Fruit fly (Drosophila melanogaster) whole organism, embryonic: ENCODE data around the gene RabX6.
A peak's percentile ranks its signal among the peaks of the same experiment; 100 is the strongest.

Experiments
- CG1024 ChIP-seq: fragments of 200-800 bp; sonication (Bioruptor generic); IDR thresholded peaks from 2 replicates; pipeline ENCODE4 v1.3.6; 2022; ENCODE audit warnings: missing biosample characterization, missing genetic modification characterization
- CG10431 ChIP-seq: fragments of 200-800 bp; sonication (Bioruptor generic); optimal IDR thresholded peaks from 3 replicates; lab custom pipeline; 2018; ENCODE audit warnings: missing biosample characterization, mild to moderate bottlenecking, missing genetic modification characterization
- CG10565 ChIP-seq: fragments of 200-800 bp; sonication (Bioruptor generic); optimal IDR thresholded peaks from 3 replicates; lab custom pipeline; 2016; ENCODE audit warnings: missing biosample characterization, mild to moderate bottlenecking, missing genetic modification characterization
- CG14441 ChIP-seq: fragments of 200-800 bp; sonication (Bioruptor generic); IDR thresholded peaks from 2 replicates; pipeline ENCODE4 v1.3.6; 2022; ENCODE audit warnings: missing biosample characterization, missing genetic modification characterization
- CG14860 ChIP-seq: fragments of 200-800 bp; sonication (Bioruptor generic); IDR thresholded peaks from 3 replicates; pipeline ENCODE4 v1.3.6; 2022; ENCODE audit warnings: missing biosample characterization, missing genetic modification characterization; ENCODE audit not compliant: partially characterized antibody
- CG16779 ChIP-seq: fragments of 200-800 bp; sonication (Bioruptor generic); IDR thresholded peaks from 2 replicates; pipeline ENCODE4 v1.3.6; 2022; ENCODE audit warnings: missing biosample characterization, missing genetic modification characterization
- CG17186 ChIP-seq: fragments of 200-800 bp; sonication (Bioruptor generic); optimal IDR thresholded peaks from 3 replicates; lab custom pipeline; 2017; ENCODE audit warnings: missing biosample characterization, missing genetic modification reagents, missing genetic modification characterization
- CG2120 ChIP-seq: fragments of 200-800 bp; sonication (Bioruptor generic); optimal IDR thresholded peaks from 3 replicates; lab custom pipeline; 2016; ENCODE audit warnings: missing biosample characterization, missing genetic modification characterization
- CG30431 ChIP-seq: fragments of 200-800 bp; sonication (Bioruptor generic); optimal IDR thresholded peaks from 2 replicates; lab custom pipeline; 2017; ENCODE audit warnings: missing biosample characterization, missing genetic modification characterization
- CG3995 ChIP-seq: fragments of 200-800 bp; sonication (Bioruptor generic); optimal IDR thresholded peaks from 3 replicates; lab custom pipeline; 2016; ENCODE audit warnings: missing biosample characterization, missing genetic modification characterization
- CG4617 ChIP-seq: fragments of 200-800 bp; sonication (Bioruptor generic); optimal IDR thresholded peaks from 3 replicates; lab custom pipeline; 2016; ENCODE audit warnings: missing biosample characterization, missing genetic modification characterization, borderline replicate concordance
- CG4707 ChIP-seq: fragments of 200-800 bp; sonication (Bioruptor generic); optimal IDR thresholded peaks from 2 replicates; lab custom pipeline; 2018; ENCODE audit warnings: missing biosample characterization, mild to moderate bottlenecking, missing genetic modification characterization, moderate library complexity
- CG6254 ChIP-seq: fragments of 200-800 bp; sonication (Bioruptor generic); optimal IDR thresholded peaks from 3 replicates; lab custom pipeline; 2017; ENCODE audit warnings: mild to moderate bottlenecking, missing biosample characterization, missing genetic modification reagents, missing genetic modification characterization
- CG6683 ChIP-seq: fragments of 200-800 bp; sonication (Bioruptor generic); optimal IDR thresholded peaks from 2 replicates; lab custom pipeline; 2017; ENCODE audit warnings: missing biosample characterization, mild to moderate bottlenecking, missing genetic modification characterization, missing genetic modification reagents
- CG7357 ChIP-seq: fragments of 200-800 bp; sonication (Bioruptor generic); IDR thresholded peaks from 3 replicates; pipeline ENCODE4 v1.3.6; 2022; ENCODE audit warnings: missing biosample characterization, missing genetic modification characterization
- CG7839 ChIP-seq: fragments of 200-800 bp; sonication (Bioruptor generic); optimal IDR thresholded peaks from 3 replicates; lab custom pipeline; 2018; ENCODE audit warnings: missing biosample characterization, mild to moderate bottlenecking, missing genetic modification characterization, moderate library complexity
- CG8089 ChIP-seq: fragments of 200-800 bp; sonication (Bioruptor generic); optimal IDR thresholded peaks from 3 replicates; lab custom pipeline; 2016; ENCODE audit warnings: missing biosample characterization, missing genetic modification characterization
- CG8765 ChIP-seq: fragments of 200-800 bp; sonication (Bioruptor generic); IDR thresholded peaks from 2 replicates; pipeline ENCODE4 v1.3.6; 2022; ENCODE audit warnings: missing biosample characterization, missing genetic modification characterization
- CG9609 ChIP-seq: fragments of 200-800 bp; sonication (Bioruptor generic); optimal IDR thresholded peaks from 3 replicates; lab custom pipeline; 2016; ENCODE audit warnings: missing biosample characterization, missing genetic modification characterization
- CG9727 ChIP-seq: fragments of 200-800 bp; sonication (Bioruptor generic); optimal IDR thresholded peaks from 3 replicates; lab custom pipeline; 2017; ENCODE audit warnings: missing biosample characterization, mild to moderate bottlenecking, missing genetic modification characterization
- CG9817 ChIP-seq: fragments of 200-800 bp; sonication (Bioruptor generic); optimal IDR thresholded peaks from 2 replicates; lab custom pipeline; 2018; ENCODE audit warnings: missing biosample characterization, mild to moderate bottlenecking, missing genetic modification characterization, moderate library complexity
- CTCF ChIP-seq: fragments of 200-800 bp; sonication (Bioruptor generic); optimal IDR thresholded peaks from 2 replicates; lab custom pipeline; 2017; ENCODE audit warnings: missing biosample characterization, mild to moderate bottlenecking, missing genetic modification characterization, moderate library complexity
- Deaf1 ChIP-seq: fragments of 200-800 bp; optimal IDR thresholded peaks from 3 replicates; lab custom pipeline; 2019; ENCODE audit warnings: missing biosample characterization, mild to moderate bottlenecking, missing genetic modification characterization, moderate library complexity
- E2f1 ChIP-seq: fragments of 200-800 bp; sonication (Bioruptor generic); IDR thresholded peaks from 2 replicates; pipeline ENCODE4 v1.3.6; 2022; ENCODE audit warnings: missing biosample characterization, missing genetic modification characterization
- Ets97D ChIP-seq: fragments of 200-800 bp; sonication (Bioruptor generic); optimal IDR thresholded peaks from 3 replicates; lab custom pipeline; 2016; ENCODE audit warnings: missing biosample characterization, missing genetic modification characterization
- HmgZ ChIP-seq: fragments of 200-800 bp; sonication (Bioruptor generic); optimal IDR thresholded peaks from 2 replicates; lab custom pipeline; 2018; ENCODE audit warnings: missing biosample characterization, mild to moderate bottlenecking, missing genetic modification characterization
- Med ChIP-seq: fragments of 200-800 bp; sonication (Bioruptor generic); peaks from one replicate; lab custom pipeline; 2016; ENCODE audit warnings: missing biosample characterization, missing genetic modification characterization, mild to moderate bottlenecking, inconsistent platforms, moderate library complexity
- Meics ChIP-seq: fragments of 200-800 bp; sonication (Bioruptor generic); optimal IDR thresholded peaks from 2 replicates; lab custom pipeline; 2017; ENCODE audit warnings: missing biosample characterization, mild to moderate bottlenecking, missing genetic modification characterization
- Pdp1 ChIP-seq, 2 experiments: fragments of 200-800 bp; sonication (Bioruptor generic); optimal IDR thresholded peaks; 3 replicates each; lab custom pipeline; 2016; ENCODE audit warnings: missing biosample characterization in 2 of 2, missing genetic modification characterization in 2 of 2, mild to moderate bottlenecking in 1 of 2, moderate library complexity in 1 of 2
- Rfx ChIP-seq: fragments of 200-800 bp; sonication (Bioruptor generic); IDR thresholded peaks from 2 replicates; pipeline ENCODE4 v1.3.6; 2022; ENCODE audit warnings: missing biosample characterization, missing genetic modification characterization
- Rx ChIP-seq: fragments of 200-800 bp; sonication (Bioruptor generic); IDR thresholded peaks from 2 replicates; pipeline ENCODE4 v1.3.6; 2022; ENCODE audit warnings: missing biosample characterization, missing genetic modification characterization
- abd-A ChIP-seq: fragments of 200-800 bp; sonication (Bioruptor generic); optimal IDR thresholded peaks from 3 replicates; lab custom pipeline; 2019; ENCODE audit warnings: missing biosample characterization, mild to moderate bottlenecking, missing genetic modification characterization, moderate library complexity
- btn ChIP-seq: fragments of 200-800 bp; sonication (Bioruptor generic); optimal IDR thresholded peaks from 2 replicates; lab custom pipeline; 2016; ENCODE audit warnings: missing biosample characterization, missing genetic modification characterization
- chn ChIP-seq: fragments of 200-800 bp; sonication (Bioruptor generic); optimal IDR thresholded peaks from 2 replicates; lab custom pipeline; 2016; ENCODE audit warnings: missing biosample characterization, missing genetic modification characterization
- en ChIP-seq: fragments of 200-800 bp; sonication (Bioruptor generic); optimal IDR thresholded peaks from 2 replicates; lab custom pipeline; 2016; ENCODE audit warnings: missing biosample characterization, missing genetic modification characterization
- esg ChIP-seq: fragments of 200-800 bp; sonication (Bioruptor generic); conservative IDR thresholded peaks from 2 replicates; pipeline ENCODE4 v1.3.6; 2022; ENCODE audit warnings: missing biosample characterization, missing genetic modification characterization
- ftz-f1 ChIP-seq: fragments of 200-800 bp; sonication (Bioruptor generic); optimal IDR thresholded peaks from 2 replicates; lab custom pipeline; 2016; ENCODE audit warnings: missing biosample characterization, missing genetic modification characterization
- insv ChIP-seq, 2 experiments: fragments of 200-800 bp; sonication (Bioruptor generic); optimal IDR thresholded peaks; 3 replicates each; lab custom pipeline; 2016 to 2018; ENCODE audit warnings: missing biosample characterization in 2 of 2, missing genetic modification characterization in 2 of 2
- jigr1 ChIP-seq: fragments of 200-800 bp; sonication (Bioruptor generic); IDR thresholded peaks from 3 replicates; pipeline ENCODE4 v1.3.6; 2022; ENCODE audit warnings: missing biosample characterization, missing genetic modification characterization
- ken ChIP-seq: fragments of 200-800 bp; sonication (Bioruptor generic); IDR thresholded peaks from 3 replicates; pipeline ENCODE4 v1.3.6; 2022; ENCODE audit warnings: missing biosample characterization, missing genetic modification characterization
- nmo ChIP-seq: fragments of 200-800 bp; sonication (Bioruptor generic); optimal IDR thresholded peaks from 2 replicates; lab custom pipeline; 2018; ENCODE audit warnings: missing biosample characterization, mild to moderate bottlenecking, missing genetic modification characterization, moderate library complexity
- onecut ChIP-seq: fragments of 200-800 bp; sonication (Bioruptor generic); IDR thresholded peaks from 2 replicates; pipeline ENCODE4 v1.3.6; 2022; ENCODE audit warnings: missing biosample characterization, missing genetic modification characterization
- pfk ChIP-seq: fragments of 200-800 bp; sonication (Bioruptor generic); optimal IDR thresholded peaks from 2 replicates; lab custom pipeline; 2018; ENCODE audit warnings: missing biosample characterization, mild to moderate bottlenecking, missing genetic modification characterization, moderate library complexity
- prd ChIP-seq, 3 experiments: fragments of >200 bp in 2 of 3; fragments of 200-800 bp in 1 of 3; sonication (Bioruptor generic) in 1 of 3; optimal IDR thresholded peaks in 2 of 3; IDR thresholded peaks in 1 of 3; 2 replicates in 2 of 3; 3 replicates in 1 of 3; pipeline versions ENCODE4 v1.3.6 to Lab custom; 2017 to 2022; ENCODE audit warnings: missing biosample characterization in 1 of 3, missing genetic modification characterization in 1 of 3
- sim ChIP-seq: fragments of 200-800 bp; sonication (Bioruptor generic); IDR thresholded peaks from 2 replicates; pipeline ENCODE4 v1.3.6; 2022; ENCODE audit warnings: missing biosample characterization, missing genetic modification characterization
- sisA ChIP-seq: fragments of 200-800 bp; sonication (Bioruptor generic); IDR thresholded peaks from 2 replicates; pipeline ENCODE4 v1.3.6; 2022; ENCODE audit warnings: missing biosample characterization, missing genetic modification characterization
- toy ChIP-seq: fragments of 200-800 bp; sonication (Bioruptor generic); IDR thresholded peaks from 2 replicates; pipeline ENCODE4 v1.3.6; 2022; ENCODE audit warnings: missing biosample characterization, missing genetic modification characterization
- yki ChIP-seq: fragments of >200 bp; optimal IDR thresholded peaks from 3 replicates; lab custom pipeline; 2018
- zen2 ChIP-seq: fragments of 200-800 bp; sonication (Bioruptor generic); IDR thresholded peaks from 3 replicates; pipeline ENCODE4 v1.3.6; 2022; ENCODE audit warnings: missing biosample characterization, missing genetic modification characterization; ENCODE audit not compliant: partially characterized antibody

RabX6 gene

DNA sequence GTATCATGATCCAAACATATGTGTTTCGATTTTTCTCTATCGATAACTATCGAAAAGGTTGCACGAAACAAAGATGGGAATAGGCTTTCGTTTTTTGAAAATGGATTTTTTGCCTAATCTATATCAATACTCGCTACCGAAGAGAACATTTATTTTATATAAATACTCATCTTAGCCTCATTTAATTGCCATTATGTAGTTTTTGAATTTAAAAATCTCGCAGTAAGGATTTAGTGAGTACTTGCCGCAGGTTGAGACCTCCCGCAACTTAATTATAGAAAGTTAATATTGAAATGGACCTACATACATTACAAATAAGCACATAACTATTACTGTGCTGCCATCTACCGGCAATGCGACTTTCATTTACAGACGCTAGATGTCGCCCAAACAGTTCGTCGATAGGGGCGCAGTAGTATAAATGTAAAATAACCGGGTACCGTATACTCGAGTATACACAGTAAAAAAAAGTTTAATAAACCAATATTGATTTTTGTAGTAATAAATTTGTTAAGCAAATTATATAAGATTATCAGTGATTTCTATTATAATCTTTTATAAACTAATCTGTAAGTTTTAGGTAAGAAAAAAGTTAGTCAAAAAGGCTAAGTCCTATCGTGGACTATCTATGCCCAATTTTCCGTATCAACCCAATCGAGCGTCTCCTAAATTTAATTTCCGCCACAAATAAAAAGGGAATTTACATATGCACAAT is 21.7 kb downstream of the RabX6 start, which contains the start of gene CG13896 (continued):
- TF ChIP-seq chn (GFP tag; lab: Kevin White, UChicago) (peak; percentile 91), pfk (GFP tag; lab: Kevin White, UChicago) (peak; percentile 41), CG14441 (GFP tag; lab: Robert Waterston, UW) (peak; percentile 84), Meics (GFP tag; lab: Kevin White, UChicago) (peak; percentile 88), CG8089 (GFP tag; lab: Kevin White, UChicago) (peak; percentile 95), nmo (GFP tag; lab: Kevin White, UChicago) (peak; percentile 80), prd (optimal IDR thresholded peaks at IDR 0.05; lab: Kevin White, UChicago) (no peak), prd (GFP tag; IDR thresholded peaks at IDR 0.05; lab: Robert Waterston, UW) (peak; percentile 86), ftz-f1 (peak; percentile 73), toy (GFP tag; lab: Robert Waterston, UW) (peak; percentile 24; the same call in 1 of the 2 replicates), CG6683 (peak; percentile 47), Ets97D (GFP tag; lab: Kevin White, UChicago) (peak; percentile 80), CG9609 (GFP tag; lab: Kevin White, UChicago) (peak; percentile 87), yki (lab: Kevin White, UChicago) (no peak), CG4617 (GFP tag; lab: Kevin White, UChicago) (peak; percentile 79), sim (no peak), CG3995 (GFP tag; lab: Kevin White, UChicago) (peak; percentile 9), CG30431 (GFP tag; lab: Kevin White, UChicago) (peak; percentile 84), CG16779 (GFP tag; lab: Robert Waterston, UW) (peak; percentile 87), Pdp1 (GFP tag; optimal IDR thresholded peaks at IDR 0.05; lab: Kevin White, UChicago) (peak; percentile 92 to 94), CG6254 (GFP tag; lab: Kevin White, UChicago) (peak; percentile 61), Rx (GFP tag; lab: Robert Waterston, UW) (peak; percentile 56), Med (GFP tag; lab: Kevin White, UChicago) (peak; percentile 99), btn (GFP tag; lab: Kevin White, UChicago) (peak; percentile 57), CG9727 (GFP tag; lab: Kevin White, UChicago) (peak; percentile 87), jigr1 (GFP tag; lab: Robert Waterston, UW) (0 out of 3 replicates have a peak, but pooled peaks have one; percentile 38), HmgZ (tag; lab: Kevin White, UChicago) (peak; percentile 91), zen2 (GFP tag; lab: Robert Waterston, UW) (peak; percentile 52; the same call in 1 of the 3 replicates), esg (GFP tag; lab: Robert Waterston, UW) (peak; percentile 69), Deaf1 (peak; percentile 47), CG8765 (GFP tag; lab: Robert Waterston, UW) (peak; percentile 64; the same call in 1 of the 2 replicates), CG10565 (GFP tag; lab: Kevin White, UChicago) (peak; percentile 61), CG17186 (GFP tag; lab: Kevin White, UChicago) (peak; percentile 71), CG7357 (GFP tag; lab: Robert Waterston, UW) (peak; percentile 68; the same call in 2 of the 3 replicates), CG14860 (GFP tag; lab: Robert Waterston, UW) (peak; percentile 60; the same call in 1 of the 3 replicates), insv (GFP tag; optimal IDR thresholded peaks at IDR 0.05; lab: Kevin White, UChicago) (peak in 1 of 2 experiments; percentile 81), en (GFP tag; lab: Kevin White, UChicago) (peak; percentile 82), CG9817 (tag; lab: Kevin White, UChicago) (peak; percentile 93), CG10431 (GFP tag; lab: Kevin White, UChicago) (peak; percentile 69), Rfx (GFP tag; lab: Robert Waterston, UW) (peak; percentile 95), ken (peak; percentile 90), sisA (GFP tag; lab: Robert Waterston, UW) (peak; percentile 92), onecut (GFP tag; lab: Robert Waterston, UW) (peak; percentile 83), abd-A (tag; lab: Kevin White, UChicago) (peak; percentile 67), CG7839 (tag; lab: Kevin White, UChicago) (peak; percentile 86), CG4707 (GFP tag; lab: Kevin White, UChicago) (peak; percentile 14), CTCF (GFP tag; lab: Kevin White, UChicago) (peak; percentile 100), E2f1 (GFP tag; lab: Robert Waterston, UW) (peak; percentile 83), CG1024 (GFP tag; lab: Robert Waterston, UW) (peak; percentile 77), CG2120 (GFP tag; lab: Kevin White, UChicago) (peak; percentile 91)
